Worm (Caenorhabditis elegans): ENCODE data around the gene asp-3.
A peak's percentile ranks its signal among the peaks of the same experiment; 100 is the strongest.

ce11 chrX:6808640-6809039 is 17.8 kb downstream of the asp-3 start:
- TF ChIP-seq elt-3 (tag; optimal IDR thresholded peaks at IDR 0.05) (no peak), nhr-12 (tag; optimal IDR thresholded peaks at IDR 0.05) (no peak), skn-1 (tag; optimal IDR thresholded peaks at IDR 0.05) (no peak), ztf-4 (tag; optimal IDR thresholded peaks at IDR 0.05) (no peak), R02D3.7 (tag; optimal IDR thresholded peaks at IDR 0.05) (no peak), ztf-11 (tag; optimal IDR thresholded peaks at IDR 0.05) (no peak), elt-1 (tag; optimal IDR thresholded peaks at IDR 0.05) (no peak), nhr-10 (tag; optimal IDR thresholded peaks at IDR 0.05) (no peak), fos-1 (tag; optimal IDR thresholded peaks at IDR 0.05) (peak; percentile 32), ZK546.5 (tag; optimal IDR thresholded peaks at IDR 0.05) (no peak), unc-62 (GFP tag; optimal IDR thresholded peaks at IDR 0.05) (no peak), ama-1 (optimal IDR thresholded peaks at IDR 0.05) (no peak)

All from whole organism, L2 larva.